Fruit fly (Drosophila melanogaster): ENCODE results near the gene vret.

The vret gene

DNA sequence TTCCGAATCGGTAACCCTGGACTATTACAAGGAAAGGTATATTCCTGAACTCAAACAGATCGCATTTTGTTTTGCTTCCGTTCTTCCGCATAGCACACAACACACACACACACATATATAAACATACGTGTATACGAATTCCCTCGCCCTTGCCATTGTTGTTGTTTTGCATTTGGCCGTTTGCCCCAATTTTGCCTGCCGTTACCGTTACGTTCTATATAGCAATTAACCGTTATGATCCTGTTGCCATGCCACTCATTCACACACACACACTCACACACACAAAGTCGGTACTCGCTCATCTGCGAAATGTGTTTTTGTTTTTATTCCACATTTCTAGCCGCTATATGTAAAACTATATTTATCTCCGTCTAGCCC, 17.9 kb downstream of the vret start:
- TF ChIP-seq CG8319 (GFP tag; optimal IDR thresholded peaks at IDR 0.05) (no peak), OdsH (GFP tag; optimal IDR thresholded peaks at IDR 0.05) (no peak), CG11902 (GFP tag; optimal IDR thresholded peaks at IDR 0.05) (no peak), CG6792 (GFP tag; optimal IDR thresholded peaks at IDR 0.05) (no peak), Eip93F (GFP tag; optimal IDR thresholded peaks at IDR 0.05) (no peak)

DNA sequence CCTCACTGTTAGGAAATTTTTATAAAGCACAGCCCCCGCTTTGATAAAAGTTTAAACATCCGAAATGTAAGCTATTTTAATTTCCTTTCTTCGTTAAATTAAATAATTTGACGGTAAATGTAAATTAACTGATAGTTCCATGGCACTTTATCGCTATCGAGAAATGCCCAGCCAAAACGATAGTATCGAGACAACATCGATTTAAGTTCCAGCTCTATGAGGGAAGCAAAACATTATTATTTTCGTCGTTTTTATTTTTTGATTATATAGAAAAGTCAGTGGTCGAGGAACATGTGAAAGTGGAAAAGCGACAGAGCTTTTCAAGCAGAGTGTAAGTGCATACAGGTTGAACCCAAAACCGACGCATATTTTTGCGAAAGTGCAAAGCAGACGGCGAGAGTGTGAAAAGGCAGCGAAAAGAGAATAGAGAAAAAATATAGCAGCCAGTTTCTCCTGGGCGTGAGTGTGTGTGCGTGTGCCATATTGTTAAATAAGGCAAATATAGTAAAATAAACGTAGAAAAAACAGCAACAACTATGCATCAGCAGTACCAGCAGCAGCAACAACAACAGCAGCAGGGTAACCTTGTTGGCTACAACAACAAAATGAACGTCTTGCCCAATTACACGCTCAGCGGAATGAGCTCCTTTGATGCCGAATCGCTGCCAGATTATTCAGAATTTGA, 18.5 kb downstream of the vret start, which contains the start of gene CG45049:
Gene CG45049, plus strand, starts transcription at position 197 of the 685 bp plus-strand sequence.
- peak; percentile 4 for TF ChIP-seq Hr4 (GFP tag; optimal IDR thresholded peaks at IDR 0.05)
- peak; percentile 34 for TF ChIP-seq CG10631 (GFP tag; optimal IDR thresholded peaks at IDR 0.05)
- TF ChIP-seq CG15336 (GFP tag; IDR thresholded peaks at IDR 0.05): no peak
- TF ChIP-seq Sox15 (GFP tag; optimal IDR thresholded peaks at IDR 0.05): no peak
- no peak for TF ChIP-seq dac (GFP tag; optimal IDR thresholded peaks at IDR 0.05)
- peak; percentile 2 for TF ChIP-seq CG16779 (tag; optimal IDR thresholded peaks at IDR 0.05)
- peak; percentile 63 for TF ChIP-seq fkh (GFP tag; optimal IDR thresholded peaks at IDR 0.05)
- peak; percentile 13 for TF ChIP-seq CG3919 (GFP tag; optimal IDR thresholded peaks at IDR 0.05)
- no peak for TF ChIP-seq acj6 (GFP tag; optimal IDR thresholded peaks at IDR 0.05)
- no peak for TF ChIP-seq CG4318 (GFP tag; optimal IDR thresholded peaks at IDR 0.05)
- peak; percentile 9 for TF ChIP-seq Ets21C (GFP tag; optimal IDR thresholded peaks at IDR 0.05)
- TF ChIP-seq esn (GFP tag; optimal IDR thresholded peaks at IDR 0.05): no peak
- no peak for TF ChIP-seq CG7368 (GFP tag; optimal IDR thresholded peaks at IDR 0.05)
- no peak for TF ChIP-seq Eip93F (GFP tag; optimal IDR thresholded peaks at IDR 0.05)
- no peak for TF ChIP-seq spab (GFP tag; optimal IDR thresholded peaks at IDR 0.05)
- TF ChIP-seq Smox (GFP tag; optimal IDR thresholded peaks at IDR 0.05): no peak
- TF ChIP-seq pdm3 (GFP tag; optimal IDR thresholded peaks at IDR 0.05): no peak
- TF ChIP-seq CG34406 (GFP tag; optimal IDR thresholded peaks at IDR 0.05): no peak
- TF ChIP-seq Lpt (GFP tag; optimal IDR thresholded peaks at IDR 0.05): no peak
- peak; percentile 39 for TF ChIP-seq Met (GFP tag; optimal IDR thresholded peaks at IDR 0.05)
- TF ChIP-seq Eip78C (GFP tag): peak; percentile 35
- no peak for TF ChIP-seq CG6808 (GFP tag; optimal IDR thresholded peaks at IDR 0.05)
- TF ChIP-seq dsx (GFP tag; optimal IDR thresholded peaks at IDR 0.05; ENCODE audit: poor library complexity, severe bottlenecking): no peak
- no peak for TF ChIP-seq CG8319 (GFP tag; optimal IDR thresholded peaks at IDR 0.05)
- TF ChIP-seq CG1621 (tag; optimal IDR thresholded peaks at IDR 0.05): no peak
- TF ChIP-seq CG31627 (GFP tag; optimal IDR thresholded peaks at IDR 0.05): no peak
- TF ChIP-seq Blimp-1 (GFP tag; optimal IDR thresholded peaks at IDR 0.05): no peak
- TF ChIP-seq Hr39 (GFP tag; optimal IDR thresholded peaks at IDR 0.05): peak; percentile 31
- peak; percentile 26 for TF ChIP-seq lz (GFP tag; optimal IDR thresholded peaks at IDR 0.05)
- TF ChIP-seq Sox14 (GFP tag; optimal IDR thresholded peaks at IDR 0.05): no peak
- TF ChIP-seq topi (GFP tag; optimal IDR thresholded peaks at IDR 0.05): peak; percentile 13

DNA sequence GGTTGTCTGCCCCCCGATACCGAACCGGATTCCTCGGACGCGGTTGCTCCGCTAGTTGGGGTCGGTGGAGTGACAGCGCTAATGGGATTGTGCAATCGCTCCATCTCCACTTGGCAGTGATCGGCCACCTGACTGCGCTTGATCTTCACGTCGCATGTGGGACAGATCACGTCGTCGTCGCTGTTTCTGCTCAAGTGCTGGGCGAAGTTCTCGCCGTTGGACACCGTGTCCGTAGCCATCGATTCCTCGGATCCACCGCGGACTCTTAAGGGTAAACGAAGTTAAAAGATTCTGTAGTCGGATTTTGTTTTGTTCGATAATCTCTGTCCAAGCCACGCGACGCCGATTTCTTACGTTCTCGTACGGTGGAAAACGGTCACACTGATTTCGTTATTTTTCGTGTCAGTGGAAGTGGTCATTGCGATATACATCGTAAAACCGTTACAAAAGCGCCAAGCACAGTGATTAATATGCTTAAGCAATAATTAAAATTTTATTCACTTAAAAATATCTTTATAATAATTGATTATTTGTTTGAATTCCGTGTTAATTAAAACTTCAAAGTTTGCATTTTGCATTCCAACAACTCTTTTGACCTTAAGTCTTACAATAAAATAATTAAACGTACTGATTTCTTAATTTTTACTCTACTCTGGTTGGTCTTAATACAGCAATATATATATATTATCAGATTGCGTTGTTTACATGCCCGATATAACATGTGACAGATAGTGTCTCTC, 19.2 kb downstream of the vret start, which contains the start of gene RNF220:
Gene RNF220, minus strand, starts transcription at position 384 of the 740 bp plus-strand sequence.
- TF ChIP-seq svp (GFP tag): peak; percentile 66
- TF ChIP-seq Ets21C (GFP tag; optimal IDR thresholded peaks at IDR 0.05): no peak
- TF ChIP-seq CG15336 (GFP tag; IDR thresholded peaks at IDR 0.05): 0 out of 2 replicates have a peak, but pooled peaks have one; percentile 24
- peak; percentile 64 for TF ChIP-seq Eip78C (GFP tag)
- TF ChIP-seq CG6163 (GFP tag; IDR thresholded peaks at IDR 0.05): no peak
- TF ChIP-seq CG11294 (GFP tag; IDR thresholded peaks at IDR 0.05): no peak
- TF ChIP-seq salr (GFP tag; optimal IDR thresholded peaks at IDR 0.05): peak in 1 of 2 experiments; percentile 51
- TF ChIP-seq CG11902 (GFP tag; optimal IDR thresholded peaks at IDR 0.05): no peak
- no peak for TF ChIP-seq cyc (GFP tag; optimal IDR thresholded peaks at IDR 0.05)
- TF ChIP-seq CG8632 (GFP tag; optimal IDR thresholded peaks at IDR 0.05): peak; percentile 23
- peak; percentile 19; the same call in 1 of the 3 replicates for TF ChIP-seq CG8119 (GFP tag; IDR thresholded peaks at IDR 0.05)
- no peak for TF ChIP-seq Ets96B (tag; optimal IDR thresholded peaks at IDR 0.05)
- TF ChIP-seq vri (GFP tag; optimal IDR thresholded peaks at IDR 0.05): no peak
- no peak for TF ChIP-seq dsx (GFP tag; optimal IDR thresholded peaks at IDR 0.05; ENCODE audit: poor library complexity, severe bottlenecking)
- TF ChIP-seq Hr39 (GFP tag; optimal IDR thresholded peaks at IDR 0.05): no peak
- TF ChIP-seq Eip93F (GFP tag; optimal IDR thresholded peaks at IDR 0.05): no peak
- TF ChIP-seq Smox (GFP tag; optimal IDR thresholded peaks at IDR 0.05): no peak
- TF ChIP-seq Sox15 (GFP tag; optimal IDR thresholded peaks at IDR 0.05): peak; percentile 37
- peak; percentile 67; the same call in 2 of the 3 replicates for TF ChIP-seq eg (GFP tag; IDR thresholded peaks at IDR 0.05)
- TF ChIP-seq CG31627 (GFP tag; optimal IDR thresholded peaks at IDR 0.05): no peak
- peak; percentile 57 for TF ChIP-seq Hr4 (GFP tag; optimal IDR thresholded peaks at IDR 0.05)
- no peak for TF ChIP-seq fd85E (GFP tag; optimal IDR thresholded peaks at IDR 0.05)
- TF ChIP-seq acj6 (GFP tag; optimal IDR thresholded peaks at IDR 0.05): peak; percentile 48
- TF ChIP-seq Sox102F (GFP tag; optimal IDR thresholded peaks at IDR 0.05): no peak
